Worm (Caenorhabditis elegans) whole organism, L2 larva: Measurements from ENCODE around the gene srh-248.

ENCODE experiments used
- F13H6.1 ChIP-seq: sonication (generic microtip); optimal IDR thresholded peaks from 2 replicates; lab custom pipeline; 2016; ENCODE audit warnings: missing genetic modification characterization, missing compliant biosample characterization
- R02D3.7 ChIP-seq: fragments of 150-350 bp; optimal IDR thresholded peaks from 2 replicates; lab custom pipeline; 2014; ENCODE audit warnings: missing biosample characterization, missing genetic modification characterization
- aly-2 ChIP-seq: fragments of 150-350 bp; optimal IDR thresholded peaks from 2 replicates; lab custom pipeline; 2014; ENCODE audit warnings: missing biosample characterization, missing genetic modification characterization
- nhr-11 ChIP-seq: fragments of 150-350 bp; optimal IDR thresholded peaks from 2 replicates; lab custom pipeline; 2014; ENCODE audit warnings: missing biosample characterization, missing genetic modification characterization
- nhr-12 ChIP-seq: fragments of 150-350 bp; optimal IDR thresholded peaks from 2 replicates; lab custom pipeline; 2014; ENCODE audit warnings: missing biosample characterization, missing genetic modification characterization
- nhr-6 ChIP-seq: fragments of 150-350 bp; optimal IDR thresholded peaks from 2 replicates; lab custom pipeline; 2014; ENCODE audit warnings: missing biosample characterization, missing genetic modification characterization
- nhr-77 ChIP-seq: fragments of 150-350 bp; optimal IDR thresholded peaks from 2 replicates; lab custom pipeline; 2014; ENCODE audit warnings: missing biosample characterization, missing genetic modification characterization
- snpc-4 ChIP-seq: fragments of 150-350 bp; optimal IDR thresholded peaks from 2 replicates; lab custom pipeline; 2014; ENCODE audit warnings: missing biosample characterization, missing genetic modification characterization
- unc-62 ChIP-seq: fragments of 150-350 bp; optimal IDR thresholded peaks from 2 replicates; lab custom pipeline; 2014; ENCODE audit warnings: missing biosample characterization, missing genetic modification reagents, missing genetic modification characterization
- ztf-11 ChIP-seq: sonication (generic microtip); optimal IDR thresholded peaks from 2 replicates; lab custom pipeline; 2017; ENCODE audit warnings: missing biosample characterization, missing genetic modification characterization

DNA sequence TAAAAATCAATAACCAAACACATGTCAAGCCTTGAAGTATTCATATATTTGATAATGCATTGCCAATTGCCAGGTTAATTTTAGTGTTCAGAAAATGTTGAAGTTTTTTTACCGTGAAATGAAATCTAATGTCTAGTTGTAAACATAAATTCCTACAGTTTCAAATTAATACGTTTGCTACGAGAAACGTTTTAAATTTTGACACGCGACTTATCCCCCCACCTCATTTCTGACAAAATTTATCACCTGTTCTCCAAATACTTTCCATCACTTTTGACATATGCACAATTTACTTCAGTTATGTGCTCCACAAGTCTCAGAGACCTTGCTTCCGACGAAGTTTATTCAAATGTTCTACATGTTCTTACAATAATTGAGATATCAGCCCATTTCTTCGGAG, 41.3 kb downstream of the srh-248 start, which contains the start of gene srh-146:
- no peak for TF ChIP-seq ztf-11
- no peak for TF ChIP-seq nhr-77 (tag; lab: Kevin White, UChicago)
- no peak for TF ChIP-seq snpc-4
- no peak for TF ChIP-seq nhr-11 (tag; lab: Kevin White, UChicago)
- TF ChIP-seq F13H6.1 (tag; lab: Kevin White, UChicago) = no peak
- no peak for TF ChIP-seq R02D3.7 (tag; lab: Kevin White, UChicago)
- TF ChIP-seq nhr-6 (tag; lab: Kevin White, UChicago) = no peak
- no peak for TF ChIP-seq aly-2 (tag; lab: Kevin White, UChicago)
- no peak for TF ChIP-seq nhr-12 (tag; lab: Kevin White, UChicago)
- no peak for TF ChIP-seq unc-62 (GFP tag; lab: Kevin White, UChicago)
